Fruit fly (Drosophila melanogaster) whole organism, embryonic: ENCODE results near the gene Gnpat.

Experiments
- Awh ChIP-seq: fragments of 200-800 bp; sonication (Bioruptor generic); IDR thresholded peaks from 2 replicates; pipeline ENCODE4, ENCODE4 v1.3.6; 2022; ENCODE audit warnings: missing biosample characterization, missing genetic modification characterization
- BEAF-32 ChIP-seq: fragments of 200-800 bp; sonication (Bioruptor generic); optimal IDR thresholded peaks from 3 replicates; lab custom pipeline; 2017; ENCODE audit warnings: missing biosample characterization, missing genetic modification characterization, mild to moderate bottlenecking, moderate library complexity, missing genetic modification reagents
- Blimp-1 ChIP-seq: fragments of 200-800 bp; sonication (Bioruptor generic); optimal IDR thresholded peaks from 3 replicates; lab custom pipeline; 2018; ENCODE audit warnings: missing biosample characterization, missing genetic modification characterization, mild to moderate bottlenecking, moderate library complexity, missing genetic modification reagents
- CG10543 ChIP-seq: fragments of 200-800 bp; sonication (Bioruptor generic); optimal IDR thresholded peaks from 3 replicates; lab custom pipeline; 2017; ENCODE audit warnings: missing biosample characterization, mild to moderate bottlenecking, missing genetic modification characterization, moderate library complexity
- CG12391 ChIP-seq: fragments of 200-800 bp; sonication (Bioruptor generic); optimal IDR thresholded peaks from 3 replicates; lab custom pipeline; 2018; ENCODE audit warnings: missing biosample characterization, mild to moderate bottlenecking, missing genetic modification characterization, moderate library complexity
- CG15269 ChIP-seq: fragments of 200-800 bp; sonication (Bioruptor generic); optimal IDR thresholded peaks from 2 replicates; lab custom pipeline; 2018; ENCODE audit warnings: missing biosample characterization, mild to moderate bottlenecking, missing genetic modification characterization, moderate library complexity
- CG1603 ChIP-seq: fragments of 200-800 bp; sonication (Bioruptor generic); optimal IDR thresholded peaks from 2 replicates; lab custom pipeline; 2019; ENCODE audit warnings: missing biosample characterization, mild to moderate bottlenecking, missing genetic modification characterization, moderate library complexity
- CG17328 ChIP-seq: fragments of 200-800 bp; sonication (Bioruptor generic); IDR thresholded peaks from 2 replicates; pipeline ENCODE4 v1.3.6; 2022; ENCODE audit warnings: missing biosample characterization, missing genetic modification characterization
- CG18476 ChIP-seq: fragments of 200-800 bp; sonication (Bioruptor generic); optimal IDR thresholded peaks from 2 replicates; lab custom pipeline; 2016; ENCODE audit warnings: missing biosample characterization, mild to moderate bottlenecking, missing genetic modification characterization
- CG2199 ChIP-seq: fragments of 200-800 bp; sonication (Bioruptor generic); IDR thresholded peaks from 3 replicates; pipeline ENCODE4 v1.3.6; 2022; ENCODE audit warnings: missing biosample characterization, missing genetic modification characterization
- CG30431 ChIP-seq: fragments of 200-800 bp; sonication (Bioruptor generic); optimal IDR thresholded peaks from 2 replicates; lab custom pipeline; 2017; ENCODE audit warnings: missing biosample characterization, missing genetic modification characterization
- CG31224 ChIP-seq: fragments of 200-800 bp; sonication (Bioruptor generic); IDR thresholded peaks from 2 replicates; pipeline ENCODE4 v1.3.6; 2022; ENCODE audit warnings: missing biosample characterization, missing genetic modification characterization
- CG4730 ChIP-seq: fragments of 200-800 bp; sonication (Bioruptor generic); IDR thresholded peaks from 2 replicates; pipeline ENCODE4 v1.3.6; 2022; ENCODE audit warnings: missing biosample characterization, missing genetic modification characterization
- CG9215 ChIP-seq: fragments of 200-800 bp; sonication (Bioruptor generic); IDR thresholded peaks from 2 replicates; pipeline ENCODE4 v1.3.6; 2022; ENCODE audit warnings: missing biosample characterization, missing genetic modification characterization
- CG9727 ChIP-seq: fragments of 200-800 bp; sonication (Bioruptor generic); optimal IDR thresholded peaks from 3 replicates; lab custom pipeline; 2017; ENCODE audit warnings: missing biosample characterization, mild to moderate bottlenecking, missing genetic modification characterization
- Deaf1 ChIP-seq: fragments of 200-800 bp; optimal IDR thresholded peaks from 3 replicates; lab custom pipeline; 2019; ENCODE audit warnings: missing biosample characterization, mild to moderate bottlenecking, missing genetic modification characterization, moderate library complexity
- Dref ChIP-seq: fragments of 200-800 bp; sonication (Bioruptor generic); IDR thresholded peaks from 2 replicates; pipeline ENCODE4 v1.3.6; 2022; ENCODE audit warnings: missing biosample characterization, missing genetic modification characterization
- Drgx ChIP-seq: fragments of 200-800 bp; sonication (Bioruptor generic); IDR thresholded peaks from 2 replicates; pipeline ENCODE4 v1.3.6; 2022; ENCODE audit warnings: missing biosample characterization, missing genetic modification characterization
- HmgZ ChIP-seq: fragments of 200-800 bp; sonication (Bioruptor generic); optimal IDR thresholded peaks from 2 replicates; lab custom pipeline; 2018; ENCODE audit warnings: missing biosample characterization, mild to moderate bottlenecking, missing genetic modification characterization
- Med ChIP-seq: fragments of 200-800 bp; sonication (Bioruptor generic); peaks from one replicate; lab custom pipeline; 2016; ENCODE audit warnings: missing biosample characterization, missing genetic modification characterization, mild to moderate bottlenecking, inconsistent platforms, moderate library complexity
- NFAT ChIP-seq: fragments of 200-800 bp; sonication (Bioruptor generic); IDR thresholded peaks from 2 replicates; pipeline ENCODE4 v1.3.6; 2022; ENCODE audit warnings: missing biosample characterization, missing genetic modification characterization
- Nf-YB ChIP-seq: fragments of 200-800 bp; sonication (Bioruptor generic); optimal IDR thresholded peaks from 3 replicates; lab custom pipeline; 2019; ENCODE audit warnings: missing biosample characterization, mild to moderate bottlenecking, missing genetic modification characterization, moderate library complexity
- Nf-YC ChIP-seq: fragments of 200-800 bp; optimal IDR thresholded peaks from 3 replicates; lab custom pipeline; 2019; ENCODE audit warnings: missing biosample characterization, mild to moderate bottlenecking, missing genetic modification characterization, moderate library complexity
- Opbp ChIP-seq: fragments of 200-800 bp; sonication (Bioruptor generic); IDR thresholded peaks from 3 replicates; pipeline ENCODE4 v1.3.6; 2022; ENCODE audit warnings: missing biosample characterization, missing genetic modification characterization; ENCODE audit not compliant: partially characterized antibody
- Rfx ChIP-seq: fragments of 200-800 bp; sonication (Bioruptor generic); IDR thresholded peaks from 2 replicates; pipeline ENCODE4 v1.3.6; 2022; ENCODE audit warnings: missing biosample characterization, missing genetic modification characterization
- amos ChIP-seq: fragments of 200-800 bp; sonication (Bioruptor generic); IDR thresholded peaks from 2 replicates; pipeline ENCODE4 v1.3.6; 2022; ENCODE audit warnings: missing biosample characterization, missing genetic modification characterization; ENCODE audit not compliant: partially characterized antibody
- chif ChIP-seq, 2 experiments: fragments of 200-800 bp; sonication (Bioruptor generic); optimal IDR thresholded peaks; 3 replicates each; lab custom pipeline; 2016; ENCODE audit warnings: missing biosample characterization in 2 of 2, missing genetic modification characterization in 2 of 2
- dysf ChIP-seq: fragments of 200-800 bp; sonication (Bioruptor generic); IDR thresholded peaks from 3 replicates; pipeline ENCODE4 v1.3.6; 2022; ENCODE audit warnings: missing biosample characterization, missing genetic modification characterization
- exex ChIP-seq: fragments of 200-800 bp; sonication (Bioruptor generic); optimal IDR thresholded peaks from 4 replicates; lab custom pipeline; 2018; ENCODE audit warnings: missing biosample characterization, mild to moderate bottlenecking, missing genetic modification characterization, moderate library complexity
- fd64A ChIP-seq: fragments of 200-800 bp; sonication (Bioruptor generic); optimal IDR thresholded peaks from 3 replicates; lab custom pipeline; 2018; ENCODE audit warnings: missing biosample characterization, mild to moderate bottlenecking, missing genetic modification characterization
- gem ChIP-seq: fragments of 200-800 bp; sonication (Bioruptor generic); optimal IDR thresholded peaks from 2 replicates; lab custom pipeline; 2019; ENCODE audit warnings: missing biosample characterization, mild to moderate bottlenecking, missing genetic modification characterization, moderate library complexity
- grn ChIP-seq: fragments of 200-800 bp; sonication (Bioruptor generic); optimal IDR thresholded peaks from 3 replicates; lab custom pipeline; 2017; ENCODE audit warnings: missing biosample characterization, missing genetic modification characterization
- h ChIP-seq: fragments of >200 bp; optimal IDR thresholded peaks from 2 replicates; lab custom pipeline; 2017
- hb ChIP-seq: fragments of 200-800 bp; sonication (Bioruptor generic); IDR thresholded peaks from 3 replicates; pipeline ENCODE4 v1.3.6; 2022; ENCODE audit warnings: missing biosample characterization, missing genetic modification characterization; ENCODE audit not compliant: partially characterized antibody
- jigr1 ChIP-seq: fragments of 200-800 bp; sonication (Bioruptor generic); IDR thresholded peaks from 3 replicates; pipeline ENCODE4 v1.3.6; 2022; ENCODE audit warnings: missing biosample characterization, missing genetic modification characterization
- kay ChIP-seq: fragments of 200-800 bp; sonication (Bioruptor generic); optimal IDR thresholded peaks from 2 replicates; lab custom pipeline; 2016; ENCODE audit warnings: missing biosample characterization, missing genetic modification characterization
- maf-S ChIP-seq: fragments of 200-800 bp; sonication (Bioruptor generic); optimal IDR thresholded peaks from 2 replicates; lab custom pipeline; 2016; ENCODE audit warnings: missing biosample characterization, missing genetic modification characterization
- mam ChIP-seq: fragments of 200-800 bp; sonication (Bioruptor generic); optimal IDR thresholded peaks from 3 replicates; lab custom pipeline; 2016; ENCODE audit warnings: missing biosample characterization, missing genetic modification characterization
- odd ChIP-seq: fragments of 200-800 bp; sonication (Bioruptor generic); optimal IDR thresholded peaks from 2 replicates; lab custom pipeline; 2017; ENCODE audit warnings: missing biosample characterization, mild to moderate bottlenecking, missing genetic modification characterization
- pros ChIP-seq: fragments of 200-800 bp; sonication (Bioruptor generic); optimal IDR thresholded peaks from 3 replicates; lab custom pipeline; 2019; ENCODE audit warnings: missing biosample characterization, mild to moderate bottlenecking, missing genetic modification characterization, moderate library complexity
- rib ChIP-seq: fragments of 200-800 bp; sonication (Bioruptor generic); IDR thresholded peaks from 2 replicates; pipeline ENCODE4 v1.3.6; 2022; ENCODE audit warnings: missing biosample characterization, missing genetic modification characterization
- stc ChIP-seq: fragments of 200-800 bp; sonication (Bioruptor generic); IDR thresholded peaks from 2 replicates; pipeline ENCODE4 v1.3.6; 2022; ENCODE audit warnings: missing biosample characterization, missing genetic modification characterization
- tio ChIP-seq: fragments of 200-800 bp; sonication (Bioruptor generic); optimal IDR thresholded peaks from 2 replicates; lab custom pipeline; 2017; ENCODE audit warnings: missing biosample characterization, missing genetic modification characterization, inconsistent platforms
- tup ChIP-seq: fragments of 200-800 bp; sonication (Bioruptor generic); optimal IDR thresholded peaks from 2 replicates; lab custom pipeline; 2016; ENCODE audit warnings: missing biosample characterization, mild to moderate bottlenecking, missing genetic modification characterization, moderate library complexity
- unpg ChIP-seq: fragments of 200-800 bp; sonication (Bioruptor generic); optimal IDR thresholded peaks from 3 replicates; lab custom pipeline; 2018; ENCODE audit warnings: missing biosample characterization, mild to moderate bottlenecking, missing genetic modification characterization, moderate library complexity
- wek ChIP-seq: fragments of 200-800 bp; sonication (Bioruptor generic); optimal IDR thresholded peaks from 3 replicates; lab custom pipeline; 2018; ENCODE audit warnings: missing biosample characterization, mild to moderate bottlenecking, missing genetic modification characterization, moderate library complexity

The Gnpat gene

DNA sequence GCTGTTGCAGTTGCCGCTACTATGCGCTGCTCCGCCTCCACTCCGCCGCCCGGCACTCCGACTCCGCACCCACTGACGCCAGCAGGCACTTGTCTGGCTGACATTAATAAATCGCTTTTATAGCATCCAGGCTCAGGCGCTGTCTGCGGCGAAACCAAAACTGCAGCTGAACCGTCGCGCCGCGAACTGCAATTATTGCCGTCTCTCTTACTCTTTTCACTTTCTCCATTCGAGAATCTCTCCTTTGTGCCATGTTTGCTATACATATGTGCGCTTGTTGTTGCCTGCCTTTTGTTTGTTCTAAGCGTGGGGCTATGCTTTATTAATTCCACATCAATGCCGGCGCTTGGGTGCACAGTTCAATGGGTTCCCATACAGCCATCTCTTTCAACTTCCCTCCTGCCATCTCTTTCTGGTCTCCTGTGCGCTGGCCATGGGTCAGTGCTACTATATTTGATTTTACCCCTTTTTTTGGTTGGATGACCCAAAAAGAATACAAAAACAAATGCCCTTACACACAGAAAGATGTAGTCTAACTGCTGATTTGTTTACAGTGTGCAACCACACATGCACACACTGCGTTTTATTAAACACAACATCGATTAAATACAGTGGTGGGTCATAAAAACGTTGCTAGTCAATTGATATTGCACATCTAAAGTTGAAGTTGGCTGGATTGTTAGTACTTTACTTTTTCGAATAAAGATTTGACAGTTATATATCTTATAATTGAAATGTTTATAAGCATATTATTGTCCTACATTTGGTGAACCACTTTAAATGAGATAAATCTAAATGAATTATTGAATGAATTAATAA is 44.0 kb downstream of the Gnpat start (continued):
- TF ChIP-seq stc (no peak), gem (tag; lab: Kevin White, UChicago) (peak; percentile 6), CG12391 (tag; lab: Kevin White, UChicago) (peak; percentile 10), CG9215 (GFP tag; lab: Robert Waterston, UW) (no peak), Med (peak; percentile 72), Nf-YC (tag; lab: Kevin White, UChicago) (no peak), h (no peak), tio (GFP tag; lab: Kevin White, UChicago) (no peak)

DNA sequence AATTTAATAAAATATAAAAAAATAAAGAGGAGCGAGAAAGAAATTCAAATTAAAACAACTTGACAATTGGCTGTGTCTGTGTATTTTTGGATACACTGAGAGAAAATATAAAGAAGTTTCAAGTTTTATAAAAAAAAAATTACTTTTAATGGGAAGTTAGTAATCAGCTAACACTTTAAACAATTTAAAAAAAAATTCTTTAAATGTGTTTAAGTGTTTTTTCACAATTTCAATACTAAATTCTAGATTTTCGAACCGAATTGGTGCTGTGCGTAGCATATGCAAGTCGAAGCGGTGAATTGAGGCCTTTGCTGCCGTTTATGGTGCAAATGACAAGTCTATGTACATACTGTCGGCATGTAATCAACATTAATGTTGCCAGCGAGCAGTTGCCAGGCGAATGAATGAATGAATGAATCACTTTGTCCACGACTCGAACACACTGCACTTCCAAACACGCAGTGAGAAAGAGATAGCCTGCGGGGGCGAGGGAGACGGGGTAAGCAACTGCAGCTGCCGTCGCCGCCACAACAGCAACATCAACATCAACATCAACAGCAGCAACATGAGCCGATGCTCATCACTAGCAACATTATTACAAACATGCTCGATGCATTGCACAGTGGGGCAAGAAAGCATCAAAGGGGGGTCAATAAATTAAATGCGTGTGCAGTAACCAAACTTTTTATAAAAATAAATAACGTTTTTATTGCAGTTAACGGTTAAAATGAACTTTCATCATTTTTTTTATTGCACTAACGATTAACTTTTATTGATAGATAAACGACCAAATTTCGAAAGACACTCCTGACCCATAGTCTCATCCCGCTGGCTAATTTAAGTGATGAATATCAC is 45.0 kb downstream of the Gnpat start:
- no peak for TF ChIP-seq NFAT
- TF ChIP-seq CG17328: peak; percentile 83
- TF ChIP-seq Drgx (GFP tag; lab: Robert Waterston, UW): peak; percentile 90
- peak; percentile 93 for TF ChIP-seq CG2199 (GFP tag; lab: Robert Waterston, UW)
- no peak for TF ChIP-seq grn (GFP tag; lab: Kevin White, UChicago)
- no peak for TF ChIP-seq amos (GFP tag; lab: Robert Waterston, UW)
- TF ChIP-seq Deaf1 (tag; lab: Kevin White, UChicago): no peak
- no peak for TF ChIP-seq hb (GFP tag; lab: Robert Waterston, UW)
- TF ChIP-seq Opbp (GFP tag; lab: Robert Waterston, UW): 0 out of 3 replicates have a peak, but pooled peaks have one; percentile 32
- TF ChIP-seq chif (GFP tag; optimal IDR thresholded peaks at IDR 0.05; lab: Kevin White, UChicago): peak; percentile 62 to 70
- no peak for TF ChIP-seq CG31224 (GFP tag; lab: Robert Waterston, UW)
- no peak for TF ChIP-seq pros (GFP tag; lab: Kevin White, UChicago)
- peak; percentile 79 for TF ChIP-seq CG1603 (tag; lab: Kevin White, UChicago)
- TF ChIP-seq CG4730: no peak
- peak; percentile 69 for TF ChIP-seq CG9727 (GFP tag; lab: Kevin White, UChicago)
- TF ChIP-seq CG18476: peak; percentile 25
- peak; percentile 72 for TF ChIP-seq CG30431 (GFP tag; lab: Kevin White, UChicago)
- TF ChIP-seq Dref (GFP tag; lab: Robert Waterston, UW): no peak
- peak; percentile 75 for TF ChIP-seq Blimp-1 (GFP tag; lab: Kevin White, UChicago)
- peak; percentile 27 for TF ChIP-seq CG15269 (tag; lab: Kevin White, UChicago)
- peak; percentile 43 for TF ChIP-seq Nf-YB (GFP tag; lab: Kevin White, UChicago)
- TF ChIP-seq kay (GFP tag; lab: Kevin White, UChicago): peak; percentile 87
- 0 out of 3 replicates have a peak, but pooled peaks have one; percentile 34 for TF ChIP-seq jigr1
- TF ChIP-seq rib: no peak
- peak; percentile 36 for TF ChIP-seq odd
- TF ChIP-seq CG10543 (GFP tag; lab: Kevin White, UChicago): no peak
- 0 out of 2 replicates have a peak, but pooled peaks have one; percentile 14 for TF ChIP-seq Rfx (GFP tag; lab: Robert Waterston, UW)
- TF ChIP-seq BEAF-32 (GFP tag; lab: Kevin White, UChicago): no peak
- TF ChIP-seq Awh (GFP tag; lab: Robert Waterston, UW): peak; percentile 84
- no peak for TF ChIP-seq HmgZ (tag; lab: Kevin White, UChicago)
- TF ChIP-seq mam (GFP tag; lab: Kevin White, UChicago): peak; percentile 51
- TF ChIP-seq tup (GFP tag; lab: Kevin White, UChicago): peak; percentile 53
- TF ChIP-seq dysf (GFP tag; lab: Robert Waterston, UW): peak; percentile 69; the same call in 2 of the 3 replicates
- TF ChIP-seq fd64A (GFP tag; lab: Kevin White, UChicago): no peak
- TF ChIP-seq unpg (GFP tag; lab: Kevin White, UChicago): peak; percentile 86
- TF ChIP-seq stc: peak; percentile 61
- peak; percentile 23 for TF ChIP-seq maf-S (GFP tag; lab: Kevin White, UChicago)
- no peak for TF ChIP-seq wek (GFP tag; lab: Kevin White, UChicago)
- TF ChIP-seq exex (tag; lab: Kevin White, UChicago): no peak
